Worm (Caenorhabditis elegans): ENCODE measurements around the gene T25B2.3.
A peak's percentile ranks its signal among the peaks of the same experiment; 100 is the strongest.

Gene T25B2.3

ce11 chrX:6207687-6208088, 31.8 kb downstream of the T25B2.3 start, which contains the start of gene T13C5.6 (continued):
- TF ChIP-seq ztf-28 (GFP tag; IDR thresholded peaks at IDR 0.05) (0 out of 2 replicates have a peak, but pooled peaks have one; percentile 44), snpc-1.3 (tag; optimal IDR thresholded peaks at IDR 0.05; ENCODE audit: insufficient read depth) (peak; percentile 81), attf-5 (GFP tag; optimal IDR thresholded peaks at IDR 0.05) (peak; percentile 89), sea-2 (GFP tag; IDR thresholded peaks at IDR 0.05) (no peak), sptf-2 (GFP tag; optimal IDR thresholded peaks at IDR 0.05) (peak; percentile 67), dpff-1 (tag; optimal IDR thresholded peaks at IDR 0.05) (peak; percentile 2), mel-28 (tag; optimal IDR thresholded peaks at IDR 0.05; ENCODE audit: borderline replicate concordance) (peak; percentile 70), nfyb-1 (GFP tag; IDR thresholded peaks at IDR 0.05) (peak; percentile 93), fkh-3 (tag; optimal IDR thresholded peaks at IDR 0.05) (peak; percentile 76), F22D6.2 (tag; optimal IDR thresholded peaks at IDR 0.05) (peak; percentile 83), snpc-4 (GFP tag; optimal IDR thresholded peaks at IDR 0.05) (no peak), snpc-4 (tag; optimal IDR thresholded peaks at IDR 0.05) (peak in 2 of 4 experiments; percentile 71 to 81), ceh-40 (GFP tag; IDR thresholded peaks at IDR 0.05) (no peak), attf-3 (GFP tag; conservative IDR thresholded peaks at IDR 0.05) (no peak; the same call in 1 of the 2 replicates), bed-1 (GFP tag; IDR thresholded peaks at IDR 0.05) (peak; percentile 92; the same call in 1 of the 2 replicates), somi-1 (GFP tag; optimal IDR thresholded peaks at IDR 0.05) (peak; percentile 90), unc-62 (GFP tag; optimal IDR thresholded peaks at IDR 0.05) (no peak), B0261.1 (tag; optimal IDR thresholded peaks at IDR 0.05) (peak; percentile 92), ceh-79 (tag; optimal IDR thresholded peaks at IDR 0.05) (peak; percentile 67), unc-130 (GFP tag; optimal IDR thresholded peaks at IDR 0.05) (peak; percentile 76), tbp1 (GFP tag; optimal IDR thresholded peaks at IDR 0.05) (peak; percentile 92), nhr-80 (tag; optimal IDR thresholded peaks at IDR 0.05) (peak; percentile 82), T26A5.8 (tag; optimal IDR thresholded peaks at IDR 0.05) (no peak), chd-7 (tag; optimal IDR thresholded peaks at IDR 0.05) (peak; percentile 93), nhr-90 (tag; optimal IDR thresholded peaks at IDR 0.05) (peak; percentile 91), lin-54 (GFP tag; optimal IDR thresholded peaks at IDR 0.05) (peak; percentile 69), dpl-1 (GFP tag; optimal IDR thresholded peaks at IDR 0.05) (no peak), rec-8 (tag; optimal IDR thresholded peaks at IDR 0.05) (peak; percentile 78 to 93), hlh-26 (GFP tag; conservative IDR thresholded peaks at IDR 0.05) (0 out of 2 replicates have a peak, but pooled peaks have one; percentile 43), lin-40 (tag; optimal IDR thresholded peaks at IDR 0.05) (peak; percentile 93), hmg-20 (GFP tag; IDR thresholded peaks at IDR 0.05) (peak; percentile 85), C06A6.2 (GFP tag; conservative IDR thresholded peaks at IDR 0.05) (peak; percentile 75; the same call in 1 of the 2 replicates), him-1 (tag; optimal IDR thresholded peaks at IDR 0.05) (peak; percentile 49), F57A8.1 (GFP tag; optimal IDR thresholded peaks at IDR 0.05) (peak; percentile 77), tbx-9 (tag; optimal IDR thresholded peaks at IDR 0.05; ENCODE audit: borderline replicate concordance) (peak; percentile 74), T07F8.4 (tag; optimal IDR thresholded peaks at IDR 0.05) (peak; percentile 83), madf-3 (GFP tag; IDR thresholded peaks at IDR 0.05) (no peak), Y67H2A.10 (GFP tag; conservative IDR thresholded peaks at IDR 0.05) (0 out of 2 replicates have a peak, but pooled peaks have one; percentile 26), ceh-58 (GFP tag; IDR thresholded peaks at IDR 0.05) (no peak), tlf-1 (GFP tag; optimal IDR thresholded peaks at IDR 0.05) (peak; percentile 72), Y56A3A.18 (GFP tag; IDR thresholded peaks at IDR 0.05) (peak; percentile 91), ceh-100 (GFP tag; IDR thresholded peaks at IDR 0.05) (peak; percentile 48; the same call in 1 of the 2 replicates), F49E8.2 (tag; optimal IDR thresholded peaks at IDR 0.05; ENCODE audit: insufficient read depth) (no peak), xnd-1 (tag; optimal IDR thresholded peaks at IDR 0.05) (no peak), hmg-1.2 (GFP tag; IDR thresholded peaks at IDR 0.05) (peak; percentile 82), ets-4 (GFP tag; optimal IDR thresholded peaks at IDR 0.05) (peak; percentile 90), F23B12.7 (tag; optimal IDR thresholded peaks at IDR 0.05; ENCODE audit: insufficient read depth) (peak; percentile 84), egrh-3 (GFP tag; IDR thresholded peaks at IDR 0.05) (peak; percentile 53)
